Fruit fly (Drosophila melanogaster) S2 (cell line): Measurements from ENCODE around the gene shakB.

Source experiments
- CG8478 ChIP-seq: fragments of >200 bp; optimal IDR thresholded peaks from 2 replicates; lab custom pipeline; 2018
- CTCF ChIP-seq, 2 experiments: fragments of >200 bp; optimal IDR thresholded peaks; 2 replicates each; lab custom pipeline; 2018

DNA sequence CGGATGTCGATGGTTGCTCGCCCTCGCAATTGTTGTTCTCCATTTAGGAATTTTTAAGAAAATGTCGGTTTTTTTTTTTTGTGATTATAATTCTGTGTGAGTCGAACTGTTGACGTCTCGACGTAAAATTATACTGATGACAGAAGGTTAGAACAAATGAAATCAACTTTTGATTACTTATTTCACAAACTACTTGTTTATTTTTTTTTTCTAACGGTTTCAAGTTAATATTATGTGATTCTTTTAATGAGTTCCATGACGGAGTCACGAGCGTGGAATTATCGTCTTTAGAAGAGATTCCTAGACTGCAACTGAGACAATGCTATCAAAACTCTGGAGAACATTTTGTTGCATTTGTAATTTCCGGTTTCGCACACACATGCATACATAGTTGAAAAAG lies 57.6 kb downstream of the shakB start, which contains the start of gene CG1314:
- TF ChIP-seq CTCF (optimal IDR thresholded peaks at IDR 0.05; lab: Kevin White, UChicago) (no peak), CG8478 (lab: Kevin White, UChicago) (no peak)
